Worm (Caenorhabditis elegans): ENCODE results near the gene cest-9.2.

The cest-9.2 gene

DNA sequence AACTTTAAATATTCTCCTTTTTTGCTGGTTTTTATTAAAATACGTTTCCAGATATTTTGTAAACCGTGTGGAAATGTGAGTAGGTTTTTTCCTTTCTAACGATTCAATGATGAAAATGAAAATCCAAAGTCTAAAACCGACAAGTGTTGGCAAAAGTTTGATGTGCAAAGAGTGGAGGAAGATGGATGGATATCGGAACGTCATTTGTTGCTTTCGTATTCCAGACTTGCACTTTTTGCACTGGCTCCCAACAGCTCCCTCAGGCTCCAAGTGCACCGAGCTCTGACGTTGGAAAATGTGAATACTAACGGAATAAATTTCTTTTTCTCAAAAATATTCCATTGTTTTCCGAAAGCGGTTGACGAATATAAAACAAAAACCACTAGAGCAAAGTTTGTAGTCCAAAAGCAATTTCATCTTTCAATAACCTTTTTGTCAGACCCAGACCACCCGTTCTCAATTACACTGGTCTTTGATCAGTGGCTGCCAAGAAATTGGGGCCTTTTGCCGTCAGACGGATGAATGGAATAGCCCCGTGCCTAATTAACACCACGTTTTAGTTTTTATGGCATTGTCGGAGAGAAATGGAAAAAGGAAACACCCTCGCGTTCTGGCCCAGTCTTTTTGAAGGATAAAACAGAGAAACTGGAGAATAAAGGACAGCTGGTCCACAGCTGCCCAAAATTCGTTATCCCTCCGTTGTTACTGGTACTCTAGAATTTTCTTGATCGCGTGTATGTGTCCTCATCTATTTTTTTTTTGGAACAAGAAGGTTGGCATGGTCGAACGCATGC lies 39.0 kb upstream of the cest-9.2 start:
- TF ChIP-seq dao-5 (tag; optimal IDR thresholded peaks at IDR 0.05) (no peak), him-1 (tag; optimal IDR thresholded peaks at IDR 0.05) (no peak), W03F9.2 (tag; optimal IDR thresholded peaks at IDR 0.05) (no peak)

DNA sequence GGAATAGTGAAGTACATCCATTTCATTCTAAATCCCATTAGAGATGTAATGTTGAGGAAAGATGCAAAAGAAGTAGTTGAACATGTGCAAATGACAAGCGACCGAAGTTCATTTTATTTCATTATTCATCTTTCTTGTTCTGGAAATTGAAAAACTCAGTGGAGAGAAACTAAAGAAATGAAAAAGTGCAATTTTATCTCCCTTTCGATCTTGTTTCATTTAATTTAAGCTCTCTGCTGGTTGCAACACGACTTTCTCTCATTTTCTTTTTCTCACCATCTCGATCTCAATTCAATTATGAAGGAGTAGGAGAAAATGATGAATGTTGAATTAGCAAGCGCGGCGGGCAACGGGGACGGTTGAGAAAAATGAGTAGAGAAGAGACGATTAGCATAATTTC lies 37.5 kb upstream of the cest-9.2 start:
- TF ChIP-seq him-1 (tag; optimal IDR thresholded peaks at IDR 0.05) (no peak), W03F9.2 (tag; optimal IDR thresholded peaks at IDR 0.05) (no peak), dao-5 (tag; optimal IDR thresholded peaks at IDR 0.05) (no peak)

DNA sequence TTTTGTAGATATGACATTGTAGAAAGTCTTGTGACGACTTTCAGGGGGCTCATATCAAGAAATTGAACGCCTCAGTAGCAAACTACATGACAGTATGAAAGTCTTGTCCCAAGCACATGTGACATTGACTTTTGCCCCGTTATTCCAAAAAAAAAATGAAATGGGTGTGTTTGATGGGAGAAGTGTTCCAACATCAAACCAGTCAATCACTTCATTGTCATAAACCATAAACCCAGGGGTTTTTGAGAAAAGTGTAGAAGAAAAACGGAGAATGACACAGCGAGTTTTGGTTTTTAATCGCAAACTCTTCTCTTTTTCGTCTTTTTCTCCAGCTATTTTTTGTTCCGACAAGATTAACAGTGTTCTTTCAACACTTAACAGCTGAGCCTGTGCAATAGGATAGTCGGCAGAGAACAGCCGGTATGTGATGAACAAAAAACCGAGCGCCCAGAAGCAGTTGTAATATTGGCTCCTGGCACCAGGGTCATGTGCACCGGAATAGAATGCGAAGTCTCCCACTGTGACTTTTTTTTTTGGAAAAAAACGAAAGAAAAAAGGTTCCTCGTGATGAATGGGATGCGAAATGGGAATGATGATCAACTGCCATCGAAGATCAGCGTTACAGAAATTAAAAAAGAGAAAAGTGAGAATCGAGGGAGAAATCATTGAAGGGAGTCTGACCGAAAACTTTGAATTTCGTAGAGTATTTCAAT lies 35.9 kb upstream of the cest-9.2 start:
- no peak for TF ChIP-seq W03F9.2 (tag; optimal IDR thresholded peaks at IDR 0.05)
- no peak for TF ChIP-seq him-1 (tag; optimal IDR thresholded peaks at IDR 0.05)
- TF ChIP-seq dao-5 (tag; optimal IDR thresholded peaks at IDR 0.05), result no peak

DNA sequence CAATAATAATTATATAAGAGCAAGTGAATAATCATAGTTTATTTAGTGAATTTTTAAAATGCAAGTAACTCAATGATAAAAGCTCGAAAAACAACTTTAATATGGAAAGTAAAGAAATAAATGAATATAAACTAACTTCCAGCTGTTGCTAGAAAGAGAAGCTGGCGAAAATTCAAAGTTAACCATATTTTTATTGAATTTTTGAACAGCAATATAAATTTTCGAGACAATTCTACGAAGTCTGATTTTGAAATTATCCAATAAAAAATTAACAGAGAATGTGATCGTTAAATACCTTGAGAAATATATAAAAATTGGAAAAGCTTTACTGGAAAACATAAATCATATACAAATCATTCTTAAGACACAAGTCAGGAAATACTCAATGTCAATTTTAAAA lies 35.3 kb upstream of the cest-9.2 start:
- TF ChIP-seq him-1 (tag; optimal IDR thresholded peaks at IDR 0.05) (no peak), dao-5 (tag; optimal IDR thresholded peaks at IDR 0.05) (no peak), W03F9.2 (tag; optimal IDR thresholded peaks at IDR 0.05) (no peak)

DNA sequence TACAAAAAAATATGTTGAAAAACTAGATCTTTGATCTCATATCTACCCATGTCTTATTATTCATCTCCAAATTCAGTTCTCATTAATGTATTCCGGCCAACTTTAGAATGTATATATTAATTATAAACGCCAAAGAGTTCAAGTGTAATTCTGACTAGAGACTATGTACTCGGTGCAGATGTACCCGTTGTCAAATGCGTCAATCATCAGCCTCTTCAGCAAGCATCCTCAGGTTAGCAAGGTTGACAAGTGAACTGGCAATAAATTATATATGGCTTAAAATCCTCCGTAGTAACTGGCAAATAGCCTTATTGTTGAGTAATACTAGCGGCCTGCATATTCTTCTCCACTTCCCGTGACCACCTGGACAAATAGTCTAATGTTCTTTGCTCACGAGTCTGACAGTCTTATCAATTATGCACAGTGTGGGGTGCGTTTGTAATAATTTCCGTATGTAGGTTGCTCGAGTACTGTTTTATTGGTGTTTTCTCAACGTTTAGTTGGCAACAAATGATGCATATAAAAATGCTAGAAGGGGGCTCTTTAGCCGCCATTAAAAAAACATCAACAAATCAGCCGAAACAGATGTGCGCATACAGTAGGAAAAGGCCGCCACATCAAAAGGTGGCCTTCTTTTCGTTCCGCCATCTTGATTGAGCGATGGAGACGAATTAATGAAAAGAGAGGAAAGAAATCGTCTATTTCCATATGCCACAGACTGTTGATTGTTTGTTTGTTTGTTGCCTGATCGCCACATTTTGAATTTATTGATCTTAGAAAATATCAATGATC lies 33.4 kb upstream of the cest-9.2 start:
- TF ChIP-seq W03F9.2 (tag; optimal IDR thresholded peaks at IDR 0.05) (no peak), him-1 (tag; optimal IDR thresholded peaks at IDR 0.05) (no peak), dao-5 (tag; optimal IDR thresholded peaks at IDR 0.05) (no peak)

DNA sequence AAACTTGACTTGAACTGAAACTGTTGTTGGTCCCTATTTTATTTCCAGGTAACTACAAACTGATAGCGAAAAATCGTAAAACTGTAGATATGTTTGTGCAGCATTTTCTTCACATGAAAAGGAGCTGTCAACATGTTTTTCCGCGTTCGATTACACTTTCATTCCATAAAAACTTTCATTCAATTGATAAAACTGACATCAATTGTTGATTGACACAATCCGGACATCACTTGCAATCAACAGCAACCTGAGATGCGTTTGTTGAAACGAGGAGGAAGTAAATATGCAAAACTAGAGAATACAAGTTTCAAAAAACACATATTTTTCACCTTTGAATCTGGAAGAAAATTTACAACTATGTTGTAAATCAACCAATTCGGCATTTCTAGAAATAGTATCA lies 24.6 kb upstream of the cest-9.2 start:
- TF ChIP-seq him-1 (tag; optimal IDR thresholded peaks at IDR 0.05) (no peak), W03F9.2 (tag; optimal IDR thresholded peaks at IDR 0.05) (no peak), dao-5 (tag; optimal IDR thresholded peaks at IDR 0.05) (no peak)

DNA sequence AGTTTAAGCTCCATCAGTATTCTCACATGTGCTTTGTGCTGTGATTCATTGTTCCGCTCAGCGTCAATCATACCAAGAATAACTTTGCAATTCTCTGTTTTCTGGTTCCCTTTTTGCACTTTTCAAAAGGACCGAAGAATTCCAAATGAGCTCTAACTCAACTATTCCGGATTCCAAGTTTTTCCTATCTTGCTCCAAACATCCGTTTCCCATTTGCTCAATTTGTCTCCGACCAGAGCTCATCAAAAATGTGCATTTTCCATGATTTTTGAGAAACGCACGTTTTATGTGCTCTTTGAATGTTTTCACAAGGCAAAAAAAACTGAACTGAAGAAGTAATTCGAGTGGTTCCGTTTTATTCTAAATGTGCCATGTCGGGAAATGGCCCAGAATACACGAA lies 23.6 kb upstream of the cest-9.2 start:
- TF ChIP-seq him-1 (tag; optimal IDR thresholded peaks at IDR 0.05) (peak; percentile 15), dao-5 (tag; optimal IDR thresholded peaks at IDR 0.05) (no peak)

DNA sequence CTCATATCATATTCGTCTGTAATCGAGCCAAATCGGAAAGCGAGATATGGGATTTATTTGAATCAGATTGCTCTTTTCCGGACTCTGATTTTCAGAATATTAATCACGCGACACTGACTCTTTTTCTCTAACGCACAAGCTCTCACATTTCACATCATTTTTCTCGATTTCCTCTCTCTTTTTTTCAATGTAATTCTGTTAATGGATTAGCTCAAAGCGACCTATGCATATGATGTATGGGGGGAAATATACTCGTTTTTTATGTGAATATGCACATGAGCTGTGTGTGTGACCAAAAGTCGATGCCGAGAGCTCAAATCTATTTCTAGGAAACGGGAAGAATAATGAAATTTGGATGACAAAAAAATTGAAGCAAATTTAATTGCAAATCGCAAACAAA lies 21.3 kb upstream of the cest-9.2 start:
- TF ChIP-seq dao-5 (tag; optimal IDR thresholded peaks at IDR 0.05), result no peak
- TF ChIP-seq him-1 (tag; optimal IDR thresholded peaks at IDR 0.05), result no peak
- TF ChIP-seq W03F9.2 (tag; optimal IDR thresholded peaks at IDR 0.05), result no peak

DNA sequence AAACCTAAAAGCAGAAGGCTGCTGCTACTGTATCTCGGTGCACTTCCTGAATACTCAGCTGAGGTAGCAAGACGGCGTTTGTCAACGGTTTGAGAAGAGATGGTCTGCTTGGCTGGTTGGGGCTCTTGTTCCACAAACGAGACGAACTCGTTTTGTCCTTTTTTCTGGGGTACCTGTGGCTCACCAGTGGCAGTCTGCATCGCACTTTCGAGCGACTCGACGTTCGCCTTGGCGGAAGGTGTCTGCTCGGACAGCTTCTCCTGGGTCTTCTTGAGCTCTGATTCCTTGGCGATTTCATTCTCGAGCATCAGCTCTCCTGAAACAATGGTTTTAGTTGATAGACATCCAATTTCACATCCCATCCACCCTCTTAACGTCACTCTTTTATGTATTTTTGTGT lies 20.5 kb upstream of the cest-9.2 start:
- no peak for TF ChIP-seq dao-5 (tag; optimal IDR thresholded peaks at IDR 0.05)
- TF ChIP-seq him-1 (tag; optimal IDR thresholded peaks at IDR 0.05), result no peak
- TF ChIP-seq W03F9.2 (tag; optimal IDR thresholded peaks at IDR 0.05), result no peak

DNA sequence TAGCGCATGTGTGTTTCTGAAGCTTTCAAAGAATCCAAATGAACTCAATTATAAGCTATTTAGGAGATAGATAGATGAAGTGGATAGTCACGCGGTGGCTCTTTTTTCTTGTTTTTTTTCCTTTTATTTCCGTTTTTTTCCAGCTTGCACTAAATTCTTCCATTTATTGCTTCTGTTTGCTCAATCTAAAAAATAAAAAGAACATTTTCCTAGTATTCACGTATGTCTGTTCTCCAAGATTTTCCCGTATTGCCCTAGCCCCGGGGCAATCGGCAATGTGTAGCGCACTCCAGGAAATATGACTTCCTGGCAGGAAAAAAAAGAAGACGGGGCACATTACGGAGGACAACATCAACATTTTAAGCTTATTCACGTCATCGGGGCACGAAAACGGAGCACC lies 20.1 kb upstream of the cest-9.2 start:
- TF ChIP-seq him-1 (tag; optimal IDR thresholded peaks at IDR 0.05) (no peak), W03F9.2 (tag; optimal IDR thresholded peaks at IDR 0.05) (no peak), dao-5 (tag; optimal IDR thresholded peaks at IDR 0.05) (no peak)

DNA sequence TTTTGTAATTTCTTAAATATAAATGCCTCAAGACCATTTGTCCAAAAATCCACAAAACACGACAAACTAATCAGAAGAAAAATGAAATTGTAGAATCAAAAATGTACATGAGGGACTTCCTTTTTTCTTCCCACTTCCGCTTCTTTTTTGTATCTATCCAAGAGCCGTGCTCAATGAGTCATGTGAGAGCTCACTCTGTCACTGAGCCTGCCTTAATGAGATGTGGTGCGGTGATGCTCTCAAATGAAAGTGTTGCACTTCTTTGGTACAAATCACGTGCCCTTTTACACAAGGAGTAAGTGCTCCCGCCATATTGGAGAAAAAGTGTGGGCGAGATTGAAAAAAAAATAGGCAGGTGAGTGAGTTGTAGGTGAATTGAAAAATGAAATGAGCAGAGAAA lies 17.6 kb upstream of the cest-9.2 start:
- TF ChIP-seq W03F9.2 (tag; optimal IDR thresholded peaks at IDR 0.05) (no peak), dao-5 (tag; optimal IDR thresholded peaks at IDR 0.05) (no peak), him-1 (tag; optimal IDR thresholded peaks at IDR 0.05) (no peak)

DNA sequence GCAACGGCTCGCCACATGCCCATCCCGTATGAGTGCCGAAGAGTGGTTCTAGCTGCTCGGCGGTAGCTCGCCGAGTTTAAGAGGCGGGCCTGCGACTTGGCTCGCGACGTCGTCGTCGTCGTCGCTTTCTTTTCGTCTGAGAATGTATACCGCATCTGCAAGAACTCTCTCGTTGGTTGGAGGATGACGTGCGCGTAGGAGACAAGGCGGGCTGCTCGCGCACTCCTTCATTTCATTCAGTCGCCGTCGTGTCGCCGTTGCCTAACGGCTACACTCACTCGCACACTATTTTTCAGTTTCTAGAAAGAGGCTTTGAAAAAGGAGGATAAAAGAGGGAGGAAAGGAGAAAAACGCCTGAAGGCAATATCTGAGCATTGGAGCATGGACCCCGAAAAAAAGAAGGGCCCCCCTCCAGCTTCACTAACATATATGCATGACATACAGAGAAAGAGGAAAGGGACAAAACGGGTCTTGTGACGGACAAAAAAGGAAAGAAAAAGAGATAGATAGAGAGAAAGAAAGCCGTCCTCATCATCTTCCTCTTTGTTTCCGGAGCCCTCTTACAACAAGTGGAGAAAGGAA lies 16.3 kb upstream of the cest-9.2 start:
- TF ChIP-seq dao-5 (tag; optimal IDR thresholded peaks at IDR 0.05) (no peak), W03F9.2 (tag; optimal IDR thresholded peaks at IDR 0.05) (no peak), him-1 (tag; optimal IDR thresholded peaks at IDR 0.05) (peak; percentile 76)

DNA sequence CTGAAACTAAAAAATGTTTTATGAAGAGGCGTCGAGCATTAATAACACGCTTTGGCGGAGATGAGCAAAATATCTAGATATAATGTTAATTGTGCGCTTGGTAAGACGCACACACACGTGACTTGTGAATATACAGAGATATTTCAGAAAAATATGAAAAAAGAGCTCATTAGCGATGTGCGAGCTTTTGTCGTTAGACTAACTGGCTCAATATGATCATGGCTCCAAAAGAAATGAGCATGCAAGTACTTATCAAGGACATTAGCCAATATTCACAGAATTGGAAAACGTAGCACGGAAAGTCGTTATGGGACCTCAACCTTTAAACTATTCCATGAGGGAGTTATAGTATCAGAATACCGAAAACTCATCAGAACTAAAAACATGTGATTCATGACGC lies 14.8 kb upstream of the cest-9.2 start:
- no peak for TF ChIP-seq W03F9.2 (tag; optimal IDR thresholded peaks at IDR 0.05)
- no peak for TF ChIP-seq dao-5 (tag; optimal IDR thresholded peaks at IDR 0.05)
- TF ChIP-seq him-1 (tag; optimal IDR thresholded peaks at IDR 0.05), result no peak

Measured in whole organism, L4/young adult.